Worm (Caenorhabditis elegans) whole organism, L3 larva: ENCODE data around the gene srap-1.

Experiments used
- R02D3.7 ChIP-seq: fragments of 150-350 bp; optimal IDR thresholded peaks from 2 replicates; lab custom pipeline; 2014; ENCODE audit warnings: missing biosample characterization, missing genetic modification characterization
- ZK546.5 ChIP-seq: sonication (generic microtip); optimal IDR thresholded peaks from 2 replicates; lab custom pipeline; 2017; ENCODE audit warnings: missing biosample characterization, missing genetic modification characterization
- aly-2 ChIP-seq: fragments of 150-350 bp; optimal IDR thresholded peaks from 2 replicates; lab custom pipeline; 2014; ENCODE audit warnings: missing biosample characterization, missing genetic modification characterization
- ama-1 ChIP-seq: fragments of 150-350 bp; optimal IDR thresholded peaks from 2 replicates; lab custom pipeline; 2018
- ceh-16 ChIP-seq: sonication (generic microtip); optimal IDR thresholded peaks from 2 replicates; lab custom pipeline; 2017; ENCODE audit warnings: missing biosample characterization, missing genetic modification characterization
- ceh-28 ChIP-seq: fragments of 150-350 bp; optimal IDR thresholded peaks from 2 replicates; lab custom pipeline; 2014; ENCODE audit warnings: missing biosample characterization, missing genetic modification reagents, missing genetic modification characterization
- ceh-82 ChIP-seq: fragments of 150-350 bp; optimal IDR thresholded peaks from 2 replicates; lab custom pipeline; 2014; ENCODE audit warnings: missing biosample characterization, missing genetic modification characterization
- daf-12 ChIP-seq: fragments of 150-350 bp; optimal IDR thresholded peaks from 2 replicates; lab custom pipeline; 2014; ENCODE audit warnings: missing biosample characterization, missing genetic modification reagents, missing genetic modification characterization
- egl-5 ChIP-seq: fragments of 150-350 bp; optimal IDR thresholded peaks from 2 replicates; lab custom pipeline; 2017; ENCODE audit warnings: missing biosample characterization, missing genetic modification reagents, missing genetic modification characterization, inconsistent platforms
- elt-1 ChIP-seq: fragments of 150-350 bp; optimal IDR thresholded peaks from 2 replicates; lab custom pipeline; 2014; ENCODE audit warnings: missing biosample characterization, missing genetic modification characterization
- elt-2 ChIP-seq: sonication (generic microtip); optimal IDR thresholded peaks from 2 replicates; lab custom pipeline; 2016; ENCODE audit warnings: missing genetic modification reagents, mild to moderate bottlenecking, missing genetic modification characterization, missing compliant biosample characterization
- elt-3 ChIP-seq, 3 experiments: fragments of 150-350 bp in 1 of 3; sonication (generic microtip) in 2 of 3; optimal IDR thresholded peaks; 2 replicates in 2 of 3; 4 replicates in 1 of 3; lab custom pipeline; 2014 to 2017; ENCODE audit warnings: missing biosample characterization in 3 of 3, missing genetic modification characterization in 3 of 3
- eor-1 ChIP-seq, 2 experiments: fragments of 150-350 bp; optimal IDR thresholded peaks; 2 replicates each; lab custom pipeline; 2014 to 2018; ENCODE audit warnings: missing biosample characterization in 2 of 2, missing genetic modification characterization in 2 of 2
- fkh-10 ChIP-seq: sonication (generic microtip); optimal IDR thresholded peaks from 2 replicates; lab custom pipeline; 2017; ENCODE audit warnings: missing biosample characterization, missing genetic modification reagents, missing genetic modification characterization
- fkh-2 ChIP-seq: fragments of 150-350 bp; optimal IDR thresholded peaks from 2 replicates; lab custom pipeline; 2014; ENCODE audit warnings: missing biosample characterization, missing genetic modification reagents, missing genetic modification characterization
- hmg-11 ChIP-seq: sonication (generic microtip); optimal IDR thresholded peaks from 2 replicates; lab custom pipeline; 2016; ENCODE audit warnings: missing genetic modification characterization, missing compliant biosample characterization
- jun-1 ChIP-seq: fragments of 150-350 bp; optimal IDR thresholded peaks from 2 replicates; lab custom pipeline; 2014; ENCODE audit warnings: missing biosample characterization, missing genetic modification reagents, missing genetic modification characterization
- lin-15B ChIP-seq: fragments of 150-350 bp; optimal IDR thresholded peaks from 2 replicates; lab custom pipeline; 2014; ENCODE audit warnings: missing biosample characterization, missing genetic modification characterization
- lin-39 ChIP-seq: fragments of 150-350 bp; optimal IDR thresholded peaks from 2 replicates; lab custom pipeline; 2018; ENCODE audit warnings: missing biosample characterization, missing genetic modification reagents, missing genetic modification characterization
- lsy-12 ChIP-seq: sonication (generic microtip); optimal IDR thresholded peaks from 2 replicates; lab custom pipeline; 2016; ENCODE audit warnings: mild to moderate bottlenecking, missing genetic modification characterization, missing compliant biosample characterization
- mml-1 ChIP-seq: fragments of 150-350 bp; sonication (generic microtip); optimal IDR thresholded peaks from 3 replicates; lab custom pipeline; 2014; ENCODE audit warnings: missing biosample characterization, missing genetic modification characterization
- nfya-1 ChIP-seq: sonication (generic microtip); optimal IDR thresholded peaks from 2 replicates; lab custom pipeline; 2017; ENCODE audit warnings: missing genetic modification characterization, mild to moderate bottlenecking, missing compliant biosample characterization, antibody characterized with exemption, moderate library complexity; ENCODE audit not compliant: insufficient read depth
- nhr-11 ChIP-seq: fragments of 150-350 bp; optimal IDR thresholded peaks from 2 replicates; lab custom pipeline; 2014; ENCODE audit warnings: missing biosample characterization, missing genetic modification characterization
- nhr-12 ChIP-seq: fragments of 150-350 bp; optimal IDR thresholded peaks from 2 replicates; lab custom pipeline; 2014; ENCODE audit warnings: missing biosample characterization, missing genetic modification characterization
- nhr-23 ChIP-seq: fragments of 150-350 bp; optimal IDR thresholded peaks from 2 replicates; lab custom pipeline; 2014; ENCODE audit warnings: missing biosample characterization, missing genetic modification reagents, missing genetic modification characterization
- nhr-25 ChIP-seq: sonication (generic microtip); optimal IDR thresholded peaks from 2 replicates; lab custom pipeline; 2017; ENCODE audit warnings: missing biosample characterization, missing genetic modification characterization
- nhr-28 ChIP-seq: fragments of 150-350 bp; optimal IDR thresholded peaks from 2 replicates; lab custom pipeline; 2014; ENCODE audit warnings: missing biosample characterization, missing genetic modification characterization
- nhr-43 ChIP-seq: sonication (generic microtip); optimal IDR thresholded peaks from 2 replicates; lab custom pipeline; 2016; ENCODE audit warnings: mild to moderate bottlenecking, missing genetic modification characterization, missing compliant biosample characterization; ENCODE audit not compliant: poor library complexity, severe bottlenecking
- nhr-76 ChIP-seq: fragments of 150-350 bp; sonication (generic microtip); optimal IDR thresholded peaks from 5 replicates; lab custom pipeline; 2014; ENCODE audit warnings: missing biosample characterization, missing genetic modification characterization
- nhr-77 ChIP-seq: fragments of 150-350 bp; optimal IDR thresholded peaks from 2 replicates; lab custom pipeline; 2014; ENCODE audit warnings: missing biosample characterization, missing genetic modification characterization
- pha-4 ChIP-seq: fragments of 150-350 bp; optimal IDR thresholded peaks from 2 replicates; lab custom pipeline; 2014; ENCODE audit warnings: missing biosample characterization, missing genetic modification reagents, missing genetic modification characterization
- pqm-1 ChIP-seq: fragments of 150-350 bp; optimal IDR thresholded peaks from 2 replicates; lab custom pipeline; 2017; ENCODE audit warnings: missing biosample characterization, missing genetic modification characterization, inconsistent platforms
- sea-2 ChIP-seq: fragments of 150-350 bp; sonication (generic microtip); optimal IDR thresholded peaks from 4 replicates; lab custom pipeline; 2014; ENCODE audit warnings: missing biosample characterization, missing genetic modification reagents, missing genetic modification characterization
- skn-1 ChIP-seq: fragments of 150-350 bp; optimal IDR thresholded peaks from 2 replicates; lab custom pipeline; 2014; ENCODE audit warnings: missing biosample characterization, missing genetic modification characterization
- snpc-4 ChIP-seq: fragments of 150-350 bp; optimal IDR thresholded peaks from 2 replicates; lab custom pipeline; 2014; ENCODE audit warnings: missing biosample characterization, missing genetic modification characterization
- unc-39 ChIP-seq: sonication (generic microtip); optimal IDR thresholded peaks from 4 replicates; lab custom pipeline; 2017; ENCODE audit warnings: missing biosample characterization, missing genetic modification characterization
- unc-62 ChIP-seq: fragments of 150-350 bp; sonication (generic microtip); optimal IDR thresholded peaks from 4 replicates; lab custom pipeline; 2014; ENCODE audit warnings: missing biosample characterization, missing genetic modification reagents, missing genetic modification characterization
- zag-1 ChIP-seq: fragments of 150-350 bp; optimal IDR thresholded peaks from 2 replicates; lab custom pipeline; 2014; ENCODE audit warnings: missing biosample characterization, missing genetic modification characterization
- ztf-11 ChIP-seq: fragments of 150-350 bp; optimal IDR thresholded peaks from 2 replicates; lab custom pipeline; 2014; ENCODE audit warnings: missing biosample characterization, missing genetic modification characterization
- ztf-4 ChIP-seq: fragments of 150-350 bp; optimal IDR thresholded peaks from 2 replicates; lab custom pipeline; 2014; ENCODE audit warnings: missing biosample characterization, missing genetic modification characterization

srap-1 gene

DNA sequence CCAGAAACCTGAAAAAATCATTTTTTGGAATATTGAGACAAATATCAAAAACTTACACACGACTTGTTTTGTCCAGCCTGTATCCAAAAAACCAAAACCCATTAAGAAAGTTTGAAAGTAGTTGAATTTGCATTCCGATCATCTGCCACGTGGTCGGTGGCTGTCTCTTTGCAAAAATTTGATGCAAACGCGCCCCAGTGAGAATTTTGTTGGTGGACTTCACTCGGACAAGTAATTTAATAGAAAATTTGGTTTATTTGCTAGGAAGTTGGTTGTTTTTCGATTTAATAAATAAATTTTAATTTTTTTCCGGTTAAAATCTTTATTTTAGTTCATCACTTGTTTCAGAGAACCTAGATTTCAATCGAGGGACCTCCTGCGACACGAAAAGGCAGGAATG, 27.7 kb upstream of the srap-1 start:
- TF ChIP-seq ceh-16 (no peak), sea-2 (GFP tag; lab: Kevin White, UChicago) (no peak), snpc-4 (tag; lab: Kevin White, UChicago) (no peak), nhr-43 (tag; lab: Kevin White, UChicago) (no peak), jun-1 (tag; lab: Kevin White, UChicago) (no peak), pha-4 (tag; lab: Kevin White, UChicago) (no peak), lsy-12 (tag; lab: Kevin White, UChicago) (no peak), ZK546.5 (tag; lab: Kevin White, UChicago) (no peak), mml-1 (no peak), elt-2 (no peak), unc-62 (GFP tag; lab: Kevin White, UChicago) (no peak), nhr-12 (tag; lab: Kevin White, UChicago) (no peak), fkh-10 (GFP tag; lab: Kevin White, UChicago) (no peak), elt-1 (no peak), R02D3.7 (no peak), nhr-76 (tag; lab: Kevin White, UChicago) (no peak), zag-1 (no peak)

DNA sequence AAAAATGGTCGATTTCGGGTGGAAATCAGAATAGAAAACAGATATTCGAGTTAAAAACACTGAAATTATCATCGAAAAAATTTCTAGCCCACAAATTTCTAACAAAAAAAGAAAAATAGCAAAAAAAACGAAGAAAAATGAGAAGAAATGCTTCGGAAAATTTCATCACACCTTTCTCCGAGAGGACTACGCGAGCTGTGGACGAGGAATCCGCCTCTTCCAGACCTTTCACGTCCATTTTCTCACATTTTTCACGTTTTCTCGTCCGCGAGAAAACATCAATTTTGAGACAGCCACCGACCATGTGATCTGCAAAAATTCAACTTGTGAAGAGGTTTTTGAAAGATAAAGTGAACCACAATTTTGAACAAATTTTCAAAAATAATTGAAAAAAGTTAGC, 26.6 kb upstream of the srap-1 start:
- TF ChIP-seq ceh-82 (tag; lab: Kevin White, UChicago), result no peak
- no peak for TF ChIP-seq pqm-1 (tag; lab: Kevin White, UChicago)
- no peak for TF ChIP-seq ceh-28 (tag; lab: Kevin White, UChicago)
- TF ChIP-seq nfya-1 (tag; lab: Kevin White, UChicago), result peak; percentile 7
- TF ChIP-seq ztf-4, result no peak
- TF ChIP-seq pha-4 (tag; lab: Kevin White, UChicago), result no peak
- TF ChIP-seq lin-15B, result peak; percentile 11

DNA sequence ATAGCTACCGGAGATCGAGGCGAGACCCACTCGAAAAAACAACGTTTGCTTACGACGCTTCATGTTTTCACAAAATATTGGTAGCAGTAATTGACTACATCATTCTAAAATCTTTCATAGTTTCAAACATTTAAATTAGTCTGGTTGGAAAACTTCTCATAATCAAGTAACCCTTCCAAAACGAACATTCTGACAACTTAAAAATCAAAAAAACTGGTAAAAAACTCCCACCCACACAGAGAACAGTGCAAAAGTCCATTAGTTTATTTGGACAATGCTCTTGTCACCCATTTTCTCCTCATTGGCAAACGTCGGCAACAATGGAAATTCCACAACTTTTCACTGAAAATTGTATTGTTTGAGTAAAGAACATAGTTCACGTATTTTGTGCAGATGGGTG, 25.6 kb upstream of the srap-1 start, which contains the start of gene F37H8.6:
TSS of gene F37H8.6 (minus strand) at position 101 of the 400 bp plus-strand sequence.
- TF ChIP-seq lin-15B, result no peak
- no peak for TF ChIP-seq elt-3 (tag; optimal IDR thresholded peaks at IDR 0.05; lab: Kevin White, UChicago)
- no peak for TF ChIP-seq pqm-1 (tag; lab: Kevin White, UChicago)
- no peak for TF ChIP-seq nhr-11 (tag; lab: Kevin White, UChicago)
- no peak for TF ChIP-seq nhr-76 (tag; lab: Kevin White, UChicago)
- no peak for TF ChIP-seq egl-5
- no peak for TF ChIP-seq elt-1
- TF ChIP-seq zag-1, result no peak
- TF ChIP-seq nhr-12 (tag; lab: Kevin White, UChicago), result no peak
- no peak for TF ChIP-seq skn-1 (tag; lab: Kevin White, UChicago)
- no peak for TF ChIP-seq ama-1 (lab: Kevin White, UChicago)
- TF ChIP-seq hmg-11, result no peak
- no peak for TF ChIP-seq pha-4 (tag; lab: Kevin White, UChicago)
- no peak for TF ChIP-seq lin-39 (tag; lab: Kevin White, UChicago)
- TF ChIP-seq fkh-2 (tag; lab: Kevin White, UChicago), result no peak
- TF ChIP-seq aly-2, result no peak
- TF ChIP-seq unc-39 (tag; lab: Kevin White, UChicago), result no peak
- no peak for TF ChIP-seq nhr-43 (tag; lab: Kevin White, UChicago)

DNA sequence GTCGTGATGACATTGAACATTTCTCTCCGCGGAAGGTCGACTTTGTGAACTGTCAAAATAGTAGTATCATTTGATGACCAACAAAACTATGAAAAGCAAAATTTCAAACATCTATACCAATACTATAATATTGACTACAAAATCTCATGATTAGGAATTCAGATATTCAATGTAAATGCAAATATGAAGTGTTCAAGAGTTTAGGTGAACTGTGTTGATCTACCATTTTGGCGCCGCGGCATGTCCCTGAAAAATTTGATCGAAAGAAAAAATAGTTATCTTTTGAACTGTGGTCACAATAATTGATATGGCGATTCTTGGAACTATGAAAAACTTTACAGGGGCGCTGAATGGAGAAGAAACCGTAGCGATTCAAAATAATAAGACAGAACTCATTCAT, 24.3 kb upstream of the srap-1 start:
- no peak for TF ChIP-seq egl-5
- no peak for TF ChIP-seq lsy-12 (tag; lab: Kevin White, UChicago)
- TF ChIP-seq ceh-16, result no peak
- no peak for TF ChIP-seq unc-62 (GFP tag; lab: Kevin White, UChicago)
- TF ChIP-seq fkh-10 (GFP tag; lab: Kevin White, UChicago), result no peak
- TF ChIP-seq ZK546.5 (tag; lab: Kevin White, UChicago), result no peak
- no peak for TF ChIP-seq eor-1 (tag; optimal IDR thresholded peaks at IDR 0.05; lab: Kevin White, UChicago)

DNA sequence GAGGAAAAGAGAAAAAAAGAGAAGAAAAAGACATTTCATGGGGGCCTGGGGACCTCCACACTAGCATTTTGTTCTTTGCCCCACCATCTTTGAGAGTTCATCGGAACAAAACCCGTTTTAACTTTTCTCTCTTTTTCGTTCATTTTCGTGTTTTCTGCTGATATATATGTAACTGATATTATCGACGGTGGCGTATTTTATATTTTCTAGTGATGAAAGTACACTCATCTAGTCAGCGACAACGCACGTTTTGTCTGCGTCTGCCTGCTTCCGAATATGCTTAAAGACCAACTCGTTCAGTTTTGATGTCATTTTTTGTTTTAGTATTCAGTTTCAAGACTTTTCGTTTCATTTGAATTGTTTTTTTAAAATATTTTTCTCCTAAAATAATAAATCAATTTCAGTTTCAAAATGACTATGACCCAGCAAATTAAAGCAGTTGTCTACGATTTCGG, 21.7 kb upstream of the srap-1 start, which contains the start of gene bigr-1:
TSS of gene bigr-1 (plus strand) at position 405 of the 455 bp plus-strand sequence.
- no peak for TF ChIP-seq ceh-16
- no peak for TF ChIP-seq ztf-11
- no peak for TF ChIP-seq nhr-25
- TF ChIP-seq lin-15B, result no peak
- TF ChIP-seq ZK546.5 (tag; lab: Kevin White, UChicago), result no peak
- TF ChIP-seq fkh-10 (GFP tag; lab: Kevin White, UChicago), result no peak
- no peak for TF ChIP-seq elt-1
- TF ChIP-seq nhr-23 (tag; lab: Kevin White, UChicago), result no peak
- peak; percentile 30 for TF ChIP-seq nfya-1 (tag; lab: Kevin White, UChicago)
- no peak for TF ChIP-seq nhr-76 (tag; lab: Kevin White, UChicago)
- no peak for TF ChIP-seq ztf-4
- TF ChIP-seq nhr-28, result no peak
- no peak for TF ChIP-seq hmg-11
- no peak for TF ChIP-seq sea-2 (GFP tag; lab: Kevin White, UChicago)
- no peak for TF ChIP-seq aly-2
- no peak for TF ChIP-seq elt-3 (tag; optimal IDR thresholded peaks at IDR 0.05; lab: Kevin White, UChicago)
- no peak for TF ChIP-seq ceh-82 (tag; lab: Kevin White, UChicago)
- TF ChIP-seq jun-1 (tag; lab: Kevin White, UChicago), result no peak
- TF ChIP-seq R02D3.7, result no peak
- no peak for TF ChIP-seq unc-39 (tag; lab: Kevin White, UChicago)
- no peak for TF ChIP-seq eor-1 (tag; optimal IDR thresholded peaks at IDR 0.05; lab: Kevin White, UChicago)
- no peak for TF ChIP-seq daf-12 (tag; lab: Kevin White, UChicago)
- peak; percentile 61 for TF ChIP-seq elt-2
- TF ChIP-seq unc-62 (GFP tag; lab: Kevin White, UChicago), result no peak
- no peak for TF ChIP-seq zag-1
- TF ChIP-seq pqm-1 (tag; lab: Kevin White, UChicago), result peak; percentile 73
- no peak for TF ChIP-seq egl-5
- TF ChIP-seq mml-1, result no peak
- peak; percentile 46 for TF ChIP-seq nhr-43 (tag; lab: Kevin White, UChicago)
- no peak for TF ChIP-seq nhr-77 (tag; lab: Kevin White, UChicago)
